Fruit fly (Drosophila melanogaster): Measurements from ENCODE around the gene CG43330.

CG43330 gene

dm6 chr3L:22504323-22504722, at the start of gene CG43330:
TSS of gene CG43330 (minus strand) at chr3L:22504423.
- TF ChIP-seq CG2120 (GFP tag; optimal IDR thresholded peaks at IDR 0.05) (no peak), CG5180 (GFP tag; optimal IDR thresholded peaks at IDR 0.05) (no peak), H2.0 (GFP tag; IDR thresholded peaks at IDR 0.05) (no peak), CG12155 (GFP tag; optimal IDR thresholded peaks at IDR 0.05) (no peak), Dad (GFP tag; optimal IDR thresholded peaks at IDR 0.05) (no peak), MESR4 (GFP tag; optimal IDR thresholded peaks at IDR 0.05) (no peak), CG14441 (GFP tag; IDR thresholded peaks at IDR 0.05) (no peak), CG8924 (tag; optimal IDR thresholded peaks at IDR 0.05) (no peak), CG14667 (GFP tag; IDR thresholded peaks at IDR 0.05) (no peak), CG10565 (GFP tag; optimal IDR thresholded peaks at IDR 0.05) (no peak), Vsx1 (GFP tag; optimal IDR thresholded peaks at IDR 0.05) (no peak), ro (GFP tag; IDR thresholded peaks at IDR 0.05) (no peak), seq (GFP tag; IDR thresholded peaks at IDR 0.05) (no peak), phol (tag; optimal IDR thresholded peaks at IDR 0.05) (no peak), CG32772 (GFP tag; IDR thresholded peaks at IDR 0.05) (no peak), chif (GFP tag; optimal IDR thresholded peaks at IDR 0.05) (no peak), so (GFP tag; IDR thresholded peaks at IDR 0.05) (no peak)

dm6 chr3L:22549926-22550325, 45.7 kb upstream of the CG43330 start, which contains the start of gene Trxr2:
TSS of gene Trxr2 (plus strand) at chr3L:22550226.
- no peak for TF ChIP-seq Opbp (GFP tag; IDR thresholded peaks at IDR 0.05; ENCODE audit: partially characterized antibody)
- TF ChIP-seq TFAM (GFP tag; optimal IDR thresholded peaks at IDR 0.05): no peak
- TF ChIP-seq CG7556 (GFP tag; optimal IDR thresholded peaks at IDR 0.05): no peak
- TF ChIP-seq br (optimal IDR thresholded peaks at IDR 0.05): no peak
- no peak for TF ChIP-seq CG6175 (GFP tag; IDR thresholded peaks at IDR 0.05)
- TF ChIP-seq sob (GFP tag; IDR thresholded peaks at IDR 0.05): no peak
- TF ChIP-seq so (GFP tag; IDR thresholded peaks at IDR 0.05): no peak

dm6 chr3L:22548137-22548536, 43.9 kb upstream of the CG43330 start, which contains the start of gene CG11404:
TSS of gene CG11404 (plus strand) at chr3L:22548437.
- TF ChIP-seq Pdp1 (GFP tag; optimal IDR thresholded peaks at IDR 0.05): peak in 1 of 2 experiments; percentile 79
- no peak for TF ChIP-seq Scr (GFP tag; IDR thresholded peaks at IDR 0.05; ENCODE audit: partially characterized antibody)

DNA sequence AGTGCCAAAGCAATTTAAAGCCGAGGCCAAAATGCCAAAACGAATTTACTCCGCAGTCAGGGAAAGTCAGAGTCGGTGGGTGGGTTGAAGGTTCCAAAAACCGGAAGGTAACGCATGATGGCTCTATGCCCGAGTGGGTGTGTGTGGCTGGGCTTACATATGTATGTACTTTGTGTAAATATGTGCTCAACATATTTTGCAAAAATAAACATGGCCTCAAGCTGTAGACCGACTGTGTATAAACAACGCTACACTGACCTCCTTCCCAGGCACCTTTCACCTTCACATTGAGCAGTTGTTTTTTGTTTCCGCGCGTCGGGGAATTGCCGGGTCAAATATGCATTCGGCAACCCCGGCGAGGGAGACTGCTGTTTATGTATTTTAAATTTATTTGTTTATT, 15.8 kb upstream of the CG43330 start:
- peak; percentile 25 for TF ChIP-seq CG15479 (GFP tag; optimal IDR thresholded peaks at IDR 0.05)
- TF ChIP-seq CG18599 (GFP tag; optimal IDR thresholded peaks at IDR 0.05): peak; percentile 39
- no peak for TF ChIP-seq CG8290 (GFP tag; optimal IDR thresholded peaks at IDR 0.05)
- TF ChIP-seq CG8290 (tag; optimal IDR thresholded peaks at IDR 0.05): no peak
- TF ChIP-seq lov (optimal IDR thresholded peaks at IDR 0.05): no peak
- TF ChIP-seq lov (GFP tag; IDR thresholded peaks at IDR 0.05): 0 out of 3 replicates have a peak, but pooled peaks have one; percentile 23
- TF ChIP-seq lab (GFP tag; optimal IDR thresholded peaks at IDR 0.05): peak; percentile 43
- TF ChIP-seq sens (GFP tag): peak; percentile 51
- peak; percentile 34 for TF ChIP-seq fd102C (GFP tag; optimal IDR thresholded peaks at IDR 0.05)
- TF ChIP-seq tll (GFP tag; optimal IDR thresholded peaks at IDR 0.05): peak in 1 of 2 experiments; percentile 83
- peak; percentile 24 for TF ChIP-seq CG6813 (GFP tag; optimal IDR thresholded peaks at IDR 0.05)
- TF ChIP-seq zen (tag; optimal IDR thresholded peaks at IDR 0.05): peak; percentile 54
- no peak for TF ChIP-seq sug (tag; optimal IDR thresholded peaks at IDR 0.05)
- no peak for TF ChIP-seq CG3065 (GFP tag; optimal IDR thresholded peaks at IDR 0.05)
- no peak for TF ChIP-seq Camta (GFP tag; optimal IDR thresholded peaks at IDR 0.05)
- peak; percentile 3 for TF ChIP-seq CG7271 (tag; optimal IDR thresholded peaks at IDR 0.05)
- TF ChIP-seq CG7556 (GFP tag; optimal IDR thresholded peaks at IDR 0.05): no peak
- TF ChIP-seq CG3281 (GFP tag; optimal IDR thresholded peaks at IDR 0.05): peak; percentile 2
- no peak for TF ChIP-seq prd (optimal IDR thresholded peaks at IDR 0.05)
- TF ChIP-seq prd (GFP tag; IDR thresholded peaks at IDR 0.05): peak; percentile 32; the same call in 1 of the 3 replicates
